Worm (Caenorhabditis elegans): ENCODE results near the gene srh-159.

DNA sequence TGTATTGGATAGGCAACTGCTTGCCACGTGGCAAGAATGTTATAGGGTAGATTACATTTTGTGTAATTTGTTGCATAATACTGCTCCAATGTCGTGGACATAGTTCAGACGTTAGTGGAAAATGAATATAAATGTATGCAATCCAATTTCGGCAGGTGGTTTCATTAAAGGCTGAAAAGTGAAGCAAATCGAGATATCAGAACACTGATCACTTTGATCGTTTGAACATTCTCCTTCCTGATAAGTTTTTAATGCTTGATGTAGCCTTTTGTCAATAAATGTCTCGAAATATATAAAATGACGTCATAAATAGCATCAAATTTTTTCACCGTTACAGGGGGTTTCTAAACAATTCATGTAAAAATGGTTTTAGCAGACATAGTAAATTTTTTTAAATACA lies 38.2 kb downstream of the srh-159 start, which contains the start of gene srh-109:
- TF ChIP-seq elt-1 (tag; optimal IDR thresholded peaks at IDR 0.05) (no peak), ceh-16 (tag; optimal IDR thresholded peaks at IDR 0.05) (no peak), unc-62 (GFP tag; optimal IDR thresholded peaks at IDR 0.05) (no peak), ztf-1 (GFP tag; conservative IDR thresholded peaks at IDR 0.05) (no peak), skn-1 (tag; optimal IDR thresholded peaks at IDR 0.05) (no peak), ceh-82 (tag; optimal IDR thresholded peaks at IDR 0.05) (no peak), lsy-2 (tag; optimal IDR thresholded peaks at IDR 0.05) (no peak), nhr-237 (tag; optimal IDR thresholded peaks at IDR 0.05) (no peak), ztf-4 (tag; optimal IDR thresholded peaks at IDR 0.05) (no peak), aly-2 (tag; optimal IDR thresholded peaks at IDR 0.05) (no peak), nhr-11 (tag; optimal IDR thresholded peaks at IDR 0.05) (no peak), blmp-1 (tag; optimal IDR thresholded peaks at IDR 0.05; ENCODE audit: insufficient read depth) (no peak)

Measured in whole organism, L2 larva.